Fruit fly (Drosophila melanogaster) whole organism, adult: Measurements from ENCODE around the gene CG9386.

ENCODE experiments used
- CG11617 ChIP-seq: fragments of 200-800 bp; sonication (Bioruptor generic); optimal IDR thresholded peaks from 2 replicates; lab custom pipeline; 2017; ENCODE audit warnings: mild to moderate bottlenecking, missing biosample characterization, missing genetic modification reagents, missing genetic modification characterization
- CG12768 ChIP-seq: fragments of 200-800 bp; sonication (Bioruptor generic); optimal IDR thresholded peaks from 2 replicates; lab custom pipeline; 2017; ENCODE audit warnings: missing biosample characterization, missing genetic modification characterization, mild to moderate bottlenecking, moderate library complexity, missing genetic modification reagents
- CG14711 ChIP-seq: fragments of 200-800 bp; sonication (Bioruptor generic); optimal IDR thresholded peaks from 2 replicates; lab custom pipeline; 2018; ENCODE audit warnings: missing biosample characterization, mild to moderate bottlenecking, missing genetic modification characterization, moderate library complexity
- CG1620 ChIP-seq: fragments of 200-800 bp; sonication (Bioruptor generic); optimal IDR thresholded peaks from 2 replicates; lab custom pipeline; 2016; ENCODE audit warnings: missing biosample characterization, missing genetic modification characterization
- CG33017 ChIP-seq: fragments of 200-800 bp; sonication (Bioruptor generic); optimal IDR thresholded peaks from 2 replicates; lab custom pipeline; 2018; ENCODE audit warnings: missing biosample characterization, mild to moderate bottlenecking, missing genetic modification characterization, moderate library complexity
- CG5204 ChIP-seq: fragments of 200-800 bp; sonication (Bioruptor generic); optimal IDR thresholded peaks from 2 replicates; lab custom pipeline; 2016; ENCODE audit warnings: missing biosample characterization, missing genetic modification characterization
- CG7045 ChIP-seq: fragments of 200-800 bp; sonication (Bioruptor generic); optimal IDR thresholded peaks from 2 replicates; lab custom pipeline; 2017; ENCODE audit warnings: missing biosample characterization, mild to moderate bottlenecking, missing genetic modification characterization
- CG7101 ChIP-seq: fragments of 200-800 bp; sonication (Bioruptor generic); optimal IDR thresholded peaks from 2 replicates; lab custom pipeline; 2018; ENCODE audit warnings: missing biosample characterization, mild to moderate bottlenecking, missing genetic modification characterization, moderate library complexity
- Clk ChIP-seq: fragments of 200-800 bp; sonication (Bioruptor generic); optimal IDR thresholded peaks from 2 replicates; lab custom pipeline; 2017; ENCODE audit warnings: missing biosample characterization, missing genetic modification characterization
- Hr96 ChIP-seq: fragments of 200-800 bp; sonication (Bioruptor generic); optimal IDR thresholded peaks from 2 replicates; lab custom pipeline; 2016; ENCODE audit warnings: missing biosample characterization, missing genetic modification characterization
- Mnt ChIP-seq: fragments of 200-800 bp; sonication (Bioruptor generic); optimal IDR thresholded peaks from 2 replicates; lab custom pipeline; 2016; ENCODE audit warnings: missing biosample characterization, mild to moderate bottlenecking, missing genetic modification characterization
- bab1 ChIP-seq: fragments of 200-800 bp; sonication (Bioruptor generic); optimal IDR thresholded peaks from 3 replicates; lab custom pipeline; 2019; ENCODE audit warnings: missing biosample characterization, mild to moderate bottlenecking, missing genetic modification characterization, moderate library complexity
- cic ChIP-seq: fragments of 200-800 bp; sonication (Bioruptor generic); optimal IDR thresholded peaks from 2 replicates; lab custom pipeline; 2017; ENCODE audit warnings: missing biosample characterization, mild to moderate bottlenecking, missing genetic modification characterization, moderate library complexity
- cnc ChIP-seq, 2 experiments: fragments of >200 bp; optimal IDR thresholded peaks; 2 replicates each; lab custom pipeline; 2017
- kay ChIP-seq: fragments of 200-800 bp; sonication (Bioruptor generic); peaks from one replicate; lab custom pipeline; 2016; ENCODE audit warnings: missing biosample characterization, missing genetic modification characterization, borderline replicate concordance
- ovo ChIP-seq: fragments of 200-800 bp; sonication (Bioruptor generic); optimal IDR thresholded peaks from 2 replicates; lab custom pipeline; 2016; ENCODE audit warnings: missing biosample characterization, missing genetic modification characterization
- pad ChIP-seq: fragments of 200-800 bp; sonication (Bioruptor generic); optimal IDR thresholded peaks from 3 replicates; lab custom pipeline; 2017; ENCODE audit warnings: missing biosample characterization, missing genetic modification characterization, mild to moderate bottlenecking, moderate library complexity, missing genetic modification reagents
- tj ChIP-seq: fragments of 200-800 bp; sonication (Bioruptor generic); optimal IDR thresholded peaks from 3 replicates; lab custom pipeline; 2017; ENCODE audit warnings: missing biosample characterization, mild to moderate bottlenecking, missing genetic modification characterization, moderate library complexity
- toe ChIP-seq: fragments of 200-800 bp; sonication (Bioruptor generic); optimal IDR thresholded peaks from 2 replicates; lab custom pipeline; 2016; ENCODE audit warnings: missing biosample characterization, missing genetic modification characterization

The CG9386 gene

DNA sequence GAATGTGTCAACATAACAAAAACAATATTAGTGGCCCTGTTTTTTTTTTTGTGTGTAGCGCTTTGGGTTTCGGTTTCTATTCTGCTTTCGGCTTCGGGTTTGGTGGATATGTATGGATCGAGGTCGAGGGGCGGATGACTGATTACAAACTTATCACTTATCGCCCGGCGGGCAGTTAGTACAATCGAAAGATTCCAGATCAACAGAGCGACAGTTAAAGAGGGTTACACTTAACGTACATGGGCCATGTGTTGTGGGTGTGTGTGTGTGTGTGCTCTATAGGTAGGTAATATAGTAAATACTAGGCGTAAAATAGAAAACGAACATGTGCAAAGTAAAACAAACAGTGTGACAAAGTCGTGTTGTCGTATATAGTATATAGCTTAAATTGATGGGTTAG is 6.4 kb downstream of the CG9386 start:
- TF ChIP-seq CG7045 (GFP tag; lab: Kevin White, UChicago) = no peak
- TF ChIP-seq ovo (GFP tag; lab: Kevin White, UChicago) = no peak
- no peak for TF ChIP-seq CG7101 (tag; lab: Kevin White, UChicago)
- no peak for TF ChIP-seq kay (GFP tag; lab: Kevin White, UChicago)
- peak; percentile 22 for TF ChIP-seq Mnt (GFP tag; lab: Kevin White, UChicago)
- TF ChIP-seq CG14711 (tag; lab: Kevin White, UChicago) = no peak
- TF ChIP-seq Hr96 (GFP tag; lab: Kevin White, UChicago) = no peak
- TF ChIP-seq cic (GFP tag; lab: Kevin White, UChicago) = peak; percentile 66
- TF ChIP-seq tj (GFP tag; lab: Kevin White, UChicago) = no peak
- TF ChIP-seq CG33017 (tag; lab: Kevin White, UChicago) = no peak
- TF ChIP-seq Clk (GFP tag; lab: Kevin White, UChicago) = no peak
- no peak for TF ChIP-seq pad (GFP tag; lab: Kevin White, UChicago)
- no peak for TF ChIP-seq cnc (optimal IDR thresholded peaks at IDR 0.05; lab: Kevin White, UChicago)
- no peak for TF ChIP-seq CG12768 (GFP tag; lab: Kevin White, UChicago)
- TF ChIP-seq bab1 (GFP tag; lab: Kevin White, UChicago) = no peak
- no peak for TF ChIP-seq CG1620 (GFP tag; lab: Kevin White, UChicago)

DNA sequence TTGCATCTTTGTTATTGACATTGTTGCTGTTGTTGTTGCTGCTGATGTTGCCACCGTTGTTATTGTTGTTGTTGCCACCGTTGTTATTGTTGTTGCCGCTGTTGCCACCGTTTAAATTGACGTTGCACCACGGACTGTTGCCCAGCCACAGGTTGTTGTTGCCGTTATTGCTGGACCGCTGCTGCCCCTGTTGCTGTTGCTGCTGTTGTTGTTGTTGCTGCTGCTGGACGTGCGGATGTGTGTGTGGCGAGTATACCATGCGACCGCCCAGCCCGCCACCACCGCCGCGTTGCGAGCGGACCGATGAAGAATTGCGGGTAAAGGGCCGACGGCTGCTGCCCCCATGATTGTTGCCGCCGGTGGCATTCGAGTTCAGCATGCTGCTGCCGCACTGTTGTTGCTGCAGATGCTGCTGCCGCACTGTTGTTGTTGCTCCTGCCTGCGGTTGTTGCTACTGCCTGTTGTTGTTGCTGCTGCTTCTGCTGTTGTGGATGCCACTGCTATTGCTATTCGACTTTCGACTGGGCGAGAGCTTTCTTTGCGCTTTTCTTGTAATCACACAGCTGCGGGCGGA is 8.3 kb downstream of the CG9386 start:
- TF ChIP-seq cnc (optimal IDR thresholded peaks at IDR 0.05; lab: Kevin White, UChicago) = no peak
- TF ChIP-seq CG5204 (GFP tag; lab: Kevin White, UChicago) = no peak
- TF ChIP-seq CG1620 (GFP tag; lab: Kevin White, UChicago) = no peak
- TF ChIP-seq CG7045 (GFP tag; lab: Kevin White, UChicago) = no peak
- TF ChIP-seq CG11617 (GFP tag; lab: Kevin White, UChicago) = no peak
- TF ChIP-seq Mnt (GFP tag; lab: Kevin White, UChicago) = no peak
- no peak for TF ChIP-seq tj (GFP tag; lab: Kevin White, UChicago)
- no peak for TF ChIP-seq CG33017 (tag; lab: Kevin White, UChicago)
- TF ChIP-seq Hr96 (GFP tag; lab: Kevin White, UChicago) = no peak
- no peak for TF ChIP-seq bab1 (GFP tag; lab: Kevin White, UChicago)
- no peak for TF ChIP-seq ovo (GFP tag; lab: Kevin White, UChicago)
- TF ChIP-seq Clk (GFP tag; lab: Kevin White, UChicago) = no peak
- no peak for TF ChIP-seq CG7101 (tag; lab: Kevin White, UChicago)
- no peak for TF ChIP-seq CG12768 (GFP tag; lab: Kevin White, UChicago)
- TF ChIP-seq cic (GFP tag; lab: Kevin White, UChicago) = no peak
- TF ChIP-seq CG14711 (tag; lab: Kevin White, UChicago) = no peak

DNA sequence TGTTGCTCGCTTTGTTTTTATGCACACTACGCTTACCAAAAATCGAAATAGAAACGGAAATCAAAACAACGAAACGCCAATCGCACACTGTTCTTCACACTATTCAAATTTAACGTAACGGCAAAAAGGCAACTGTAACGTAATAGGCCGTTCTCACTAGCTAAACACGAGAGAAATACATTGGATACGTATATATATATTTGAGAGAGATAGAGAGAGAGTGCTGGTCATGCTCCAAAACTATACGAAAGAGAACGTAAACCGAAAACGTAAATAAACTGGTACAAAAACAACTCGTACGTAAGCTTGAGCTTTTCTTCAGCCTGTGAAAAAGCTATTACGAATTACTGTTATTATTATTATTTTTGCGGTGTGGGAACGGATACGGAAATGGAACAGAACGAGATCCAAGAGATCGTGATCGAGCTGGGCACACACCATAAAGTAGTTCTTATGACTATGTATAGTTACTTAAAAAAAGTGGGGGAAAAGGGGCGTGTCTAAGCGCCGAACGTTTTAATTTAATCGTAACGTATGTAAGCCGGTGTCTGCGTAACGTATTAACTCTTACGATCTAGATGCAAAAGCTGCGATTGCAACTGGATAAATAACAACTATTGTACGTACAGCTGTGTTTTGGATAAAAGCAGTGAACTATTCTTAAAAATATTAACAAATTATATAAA is 11.6 kb downstream of the CG9386 start:
- TF ChIP-seq CG5204 (GFP tag; lab: Kevin White, UChicago) = no peak
- TF ChIP-seq pad (GFP tag; lab: Kevin White, UChicago) = no peak
- no peak for TF ChIP-seq CG1620 (GFP tag; lab: Kevin White, UChicago)
- no peak for TF ChIP-seq CG12768 (GFP tag; lab: Kevin White, UChicago)
- TF ChIP-seq kay (GFP tag; lab: Kevin White, UChicago) = peak; percentile 68
- TF ChIP-seq Hr96 (GFP tag; lab: Kevin White, UChicago) = no peak

DNA sequence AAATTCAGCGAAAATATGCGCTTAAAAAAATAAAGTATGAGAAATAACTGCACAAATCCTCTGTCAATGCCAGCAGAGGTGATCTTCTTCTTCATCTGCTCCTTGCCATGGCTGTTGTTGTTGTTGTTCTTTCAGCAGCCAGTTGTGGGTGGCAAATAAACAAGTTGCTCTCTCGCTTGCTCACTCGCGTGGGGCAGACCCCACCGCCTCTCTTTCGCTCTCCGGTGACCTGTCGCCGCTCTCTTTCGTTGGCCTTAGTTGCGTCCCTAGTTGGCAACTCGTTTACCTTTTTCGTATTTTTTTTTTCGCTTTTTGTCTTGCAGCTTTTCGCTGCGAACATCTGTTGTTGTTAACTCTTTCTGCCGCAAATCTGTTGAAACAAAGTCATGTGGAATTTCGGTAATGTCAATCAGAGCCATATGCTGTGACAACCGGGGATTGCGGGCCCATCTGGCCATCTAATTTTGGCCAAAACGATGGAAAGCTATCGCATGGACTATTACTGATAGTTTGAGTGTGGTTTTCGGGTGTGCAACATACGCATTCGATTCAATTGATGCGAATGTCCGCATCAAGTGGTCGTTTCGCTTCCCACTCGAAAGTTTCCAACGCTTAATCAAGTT is 20.5 kb downstream of the CG9386 start:
- TF ChIP-seq cnc (optimal IDR thresholded peaks at IDR 0.05; lab: Kevin White, UChicago) = no peak

DNA sequence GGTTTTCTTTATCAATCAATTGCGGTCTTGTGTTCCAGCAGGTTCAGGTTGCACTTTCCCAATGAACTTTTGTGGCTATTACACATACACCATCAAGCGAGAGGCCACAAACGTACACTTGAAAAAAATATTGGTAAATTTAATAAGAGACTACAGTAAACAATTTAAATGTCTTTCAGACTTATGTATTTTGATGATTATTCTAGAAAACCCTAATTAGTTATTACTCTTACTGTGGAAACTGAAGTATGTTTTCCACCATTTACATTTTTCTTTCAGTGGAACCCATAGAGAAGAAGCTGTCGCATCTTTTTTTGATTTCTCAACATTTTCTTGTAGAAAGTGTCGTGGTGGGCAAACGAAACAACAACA is 21.1 kb downstream of the CG9386 start:
- peak; percentile 12 for TF ChIP-seq bab1 (GFP tag; lab: Kevin White, UChicago)
- TF ChIP-seq CG7101 (tag; lab: Kevin White, UChicago) = peak; percentile 70
- no peak for TF ChIP-seq toe
- no peak for TF ChIP-seq pad (GFP tag; lab: Kevin White, UChicago)
- TF ChIP-seq Mnt (GFP tag; lab: Kevin White, UChicago) = no peak
- TF ChIP-seq CG1620 (GFP tag; lab: Kevin White, UChicago) = peak; percentile 26
- no peak for TF ChIP-seq CG12768 (GFP tag; lab: Kevin White, UChicago)
- TF ChIP-seq CG11617 (GFP tag; lab: Kevin White, UChicago) = peak; percentile 43
- peak; percentile 46 for TF ChIP-seq CG33017 (tag; lab: Kevin White, UChicago)
- TF ChIP-seq ovo (GFP tag; lab: Kevin White, UChicago) = no peak
- TF ChIP-seq cnc (optimal IDR thresholded peaks at IDR 0.05; lab: Kevin White, UChicago) = no peak
- TF ChIP-seq Clk (GFP tag; lab: Kevin White, UChicago) = no peak
- TF ChIP-seq Hr96 (GFP tag; lab: Kevin White, UChicago) = no peak
- TF ChIP-seq tj (GFP tag; lab: Kevin White, UChicago) = no peak
- peak; percentile 29 for TF ChIP-seq CG7045 (GFP tag; lab: Kevin White, UChicago)
- TF ChIP-seq CG14711 (tag; lab: Kevin White, UChicago) = peak; percentile 68
- no peak for TF ChIP-seq kay (GFP tag; lab: Kevin White, UChicago)
- no peak for TF ChIP-seq cic (GFP tag; lab: Kevin White, UChicago)
